Worm (Caenorhabditis elegans) whole organism, late embryonic: ENCODE measurements around the gene C30G4.4.

Experiments
- tbx-2 ChIP-seq: sonication (generic microtip); optimal IDR thresholded peaks from 2 replicates; lab custom pipeline; 2016; ENCODE audit warnings: missing genetic modification characterization, missing compliant biosample characterization
- unc-55 ChIP-seq: sonication (generic microtip); optimal IDR thresholded peaks from 2 replicates; lab custom pipeline; 2017; ENCODE audit warnings: missing biosample characterization, missing genetic modification reagents, missing genetic modification characterization
- unc-86 ChIP-seq: sonication (generic microtip); optimal IDR thresholded peaks from 2 replicates; lab custom pipeline; 2016; ENCODE audit warnings: missing genetic modification characterization, missing compliant biosample characterization

ce11 chrX:17055836-17056783 lies 15.9 kb downstream of the C30G4.4 start:
- TF ChIP-seq unc-55 (no peak), tbx-2 (tag; lab: Kevin White, UChicago) (no peak), unc-86 (no peak)
